Worm (Caenorhabditis elegans) whole organism, L1 larva: ENCODE results near the gene fbxb-49.
A peak's percentile ranks its signal among the peaks of the same experiment; 100 is the strongest.

ENCODE experiments used
- F16B12.6 ChIP-seq: fragments of 150-350 bp; optimal IDR thresholded peaks from 2 replicates; lab custom pipeline; 2014; ENCODE audit warnings: missing biosample characterization, missing genetic modification characterization
- Y116A8C.19 ChIP-seq: sonication (generic microtip); optimal IDR thresholded peaks from 2 replicates; lab custom pipeline; 2016; ENCODE audit warnings: missing compliant biosample characterization, missing genetic modification characterization, borderline replicate concordance
- ceh-90 ChIP-seq: sonication (generic microtip); optimal IDR thresholded peaks from 2 replicates; lab custom pipeline; 2016; ENCODE audit warnings: missing genetic modification characterization, missing compliant biosample characterization
- dsc-1 ChIP-seq: sonication (generic microtip); optimal IDR thresholded peaks from 2 replicates; lab custom pipeline; 2016; ENCODE audit warnings: mild to moderate bottlenecking, missing genetic modification characterization, missing compliant biosample characterization
- efl-1 ChIP-seq, 4 experiments: fragments of 150-350 bp; optimal IDR thresholded peaks in 3 of 4; peaks in 1 of 4; 1 replicate in 1 of 4; 2 replicates in 3 of 4; lab custom pipeline; 2014; ENCODE audit warnings: missing biosample characterization in 2 of 4, missing genetic modification characterization in 2 of 4, missing genetic modification reagents in 2 of 4
- egl-13 ChIP-seq: sonication (generic microtip); optimal IDR thresholded peaks from 2 replicates; lab custom pipeline; 2016; ENCODE audit warnings: missing genotype, missing genetic modification reagents, missing genetic modification characterization, missing compliant biosample characterization
- elt-2 ChIP-seq: sonication (generic microtip); optimal IDR thresholded peaks from 2 replicates; lab custom pipeline; 2016; ENCODE audit warnings: missing genetic modification characterization, mild to moderate bottlenecking, inconsistent platforms, missing compliant biosample characterization, missing genetic modification reagents
- fkh-8 ChIP-seq: sonication (generic microtip); optimal IDR thresholded peaks from 2 replicates; lab custom pipeline; 2016; ENCODE audit warnings: mild to moderate bottlenecking, missing genetic modification characterization, missing compliant biosample characterization
- fos-1 ChIP-seq: fragments of 150-350 bp; optimal IDR thresholded peaks from 2 replicates; lab custom pipeline; 2014; ENCODE audit warnings: missing biosample characterization, missing genetic modification characterization
- grh-1 ChIP-seq: fragments of 200-800 bp; sonication (Bioruptor generic); IDR thresholded peaks from 2 replicates; pipeline ENCODE4 v1.3.6; 2022; ENCODE audit warnings: missing genetic modification reagents, missing genetic modification characterization, missing compliant biosample characterization
- irx-1 ChIP-seq: sonication (generic microtip); optimal IDR thresholded peaks from 2 replicates; lab custom pipeline; 2016; ENCODE audit warnings: missing genetic modification characterization, missing compliant biosample characterization
- isw-1 ChIP-seq: fragments of 200-800 bp; sonication (Bioruptor generic); IDR thresholded peaks from 2 replicates; pipeline ENCODE4 v1.3.6; 2022; ENCODE audit warnings: missing genetic modification characterization, missing compliant biosample characterization
- jun-1 ChIP-seq: fragments of 150-350 bp; optimal IDR thresholded peaks from 2 replicates; lab custom pipeline; 2014; ENCODE audit warnings: missing biosample characterization, missing genetic modification reagents, missing genetic modification characterization
- lin-14 ChIP-seq: fragments of 200-800 bp; sonication (Bioruptor generic); optimal IDR thresholded peaks from 2 replicates; lab custom pipeline; 2018; ENCODE audit warnings: mild to moderate bottlenecking, missing genetic modification characterization, moderate library complexity, missing compliant biosample characterization
- lin-15B ChIP-seq: fragments of 150-350 bp; sonication (generic microtip); optimal IDR thresholded peaks from 3 replicates; lab custom pipeline; 2014; ENCODE audit warnings: missing biosample characterization, missing genetic modification characterization
- lin-35 ChIP-seq, 2 experiments: fragments of 150-350 bp; optimal IDR thresholded peaks; 2 replicates each; lab custom pipeline; 2014; ENCODE audit warnings: missing biosample characterization in 2 of 2, missing genetic modification characterization in 2 of 2, missing genetic modification reagents in 2 of 2
- lir-3 ChIP-seq: sonication (generic microtip); optimal IDR thresholded peaks from 2 replicates; lab custom pipeline; 2016; ENCODE audit warnings: mild to moderate bottlenecking, missing genetic modification characterization, moderate library complexity, missing compliant biosample characterization; ENCODE audit not compliant: poor library complexity
- mab-9 ChIP-seq: fragments of 200-800 bp; sonication (Bioruptor generic); IDR thresholded peaks from 2 replicates; pipeline ENCODE4 v1.3.6; 2022; ENCODE audit warnings: missing genetic modification reagents, missing genetic modification characterization, missing compliant biosample characterization
- mdl-1 ChIP-seq, 2 experiments: fragments of 150-350 bp; optimal IDR thresholded peaks; 2 replicates each; lab custom pipeline; 2014 to 2017; ENCODE audit warnings: missing biosample characterization in 2 of 2, missing genetic modification characterization in 2 of 2, inconsistent platforms in 1 of 2
- mep-1 ChIP-seq: fragments of 150-350 bp; optimal IDR thresholded peaks from 2 replicates; lab custom pipeline; 2014; ENCODE audit warnings: missing biosample characterization, missing genetic modification characterization
- nhr-12 ChIP-seq: sonication (generic microtip); optimal IDR thresholded peaks from 2 replicates; lab custom pipeline; 2017; ENCODE audit warnings: missing biosample characterization, missing genetic modification characterization
- nhr-20 ChIP-seq: sonication (generic microtip); optimal IDR thresholded peaks from 2 replicates; lab custom pipeline; 2016; ENCODE audit warnings: mild to moderate bottlenecking, missing genetic modification characterization, missing compliant biosample characterization
- nhr-237 ChIP-seq: fragments of 150-350 bp; optimal IDR thresholded peaks from 2 replicates; lab custom pipeline; 2014; ENCODE audit warnings: missing biosample characterization, missing genetic modification characterization
- nhr-47 ChIP-seq: sonication (generic microtip); optimal IDR thresholded peaks from 2 replicates; lab custom pipeline; 2016; ENCODE audit warnings: mild to moderate bottlenecking, missing genetic modification characterization, moderate library complexity, missing compliant biosample characterization
- nhr-90 ChIP-seq: sonication (generic microtip); optimal IDR thresholded peaks from 2 replicates; lab custom pipeline; 2016; ENCODE audit warnings: mild to moderate bottlenecking, missing genetic modification characterization, missing compliant biosample characterization; ENCODE audit not compliant: poor library complexity
- skn-1 ChIP-seq: fragments of 150-350 bp; optimal IDR thresholded peaks from 2 replicates; lab custom pipeline; 2014; ENCODE audit warnings: missing biosample characterization, missing genetic modification characterization
- sptf-1 ChIP-seq: fragments of 150-350 bp; optimal IDR thresholded peaks from 2 replicates; lab custom pipeline; 2014; ENCODE audit warnings: missing biosample characterization, missing genetic modification characterization
- sup-37 ChIP-seq: fragments of 200-800 bp; sonication (Bioruptor generic); optimal IDR thresholded peaks from 2 replicates; lab custom pipeline; 2018; ENCODE audit warnings: mild to moderate bottlenecking, missing genetic modification characterization, missing compliant biosample characterization
- swsn-7 ChIP-seq: sonication (generic microtip); optimal IDR thresholded peaks from 2 replicates; lab custom pipeline; 2016; ENCODE audit warnings: missing genetic modification characterization, missing compliant biosample characterization
- tlp-1 ChIP-seq: fragments of 150-350 bp; optimal IDR thresholded peaks from 2 replicates; lab custom pipeline; 2014; ENCODE audit warnings: missing biosample characterization, missing genetic modification characterization
- unc-130 ChIP-seq: fragments of 150-350 bp; optimal IDR thresholded peaks from 2 replicates; lab custom pipeline; 2017; ENCODE audit warnings: missing biosample characterization, missing genetic modification characterization, inconsistent platforms
- unc-62 ChIP-seq: fragments of 150-350 bp; optimal IDR thresholded peaks from 2 replicates; lab custom pipeline; 2014; ENCODE audit warnings: missing biosample characterization, missing genetic modification reagents, missing genetic modification characterization
- unc-86 ChIP-seq: sonication (generic microtip); optimal IDR thresholded peaks from 2 replicates; lab custom pipeline; 2016; ENCODE audit warnings: missing genetic modification characterization, missing compliant biosample characterization
- zag-1 ChIP-seq: fragments of 150-350 bp; optimal IDR thresholded peaks from 2 replicates; lab custom pipeline; 2014; ENCODE audit warnings: missing biosample characterization, missing genetic modification characterization
- ztf-4 ChIP-seq: fragments of 150-350 bp; optimal IDR thresholded peaks from 2 replicates; lab custom pipeline; 2014; ENCODE audit warnings: missing biosample characterization, missing genetic modification characterization

The fbxb-49 gene

DNA sequence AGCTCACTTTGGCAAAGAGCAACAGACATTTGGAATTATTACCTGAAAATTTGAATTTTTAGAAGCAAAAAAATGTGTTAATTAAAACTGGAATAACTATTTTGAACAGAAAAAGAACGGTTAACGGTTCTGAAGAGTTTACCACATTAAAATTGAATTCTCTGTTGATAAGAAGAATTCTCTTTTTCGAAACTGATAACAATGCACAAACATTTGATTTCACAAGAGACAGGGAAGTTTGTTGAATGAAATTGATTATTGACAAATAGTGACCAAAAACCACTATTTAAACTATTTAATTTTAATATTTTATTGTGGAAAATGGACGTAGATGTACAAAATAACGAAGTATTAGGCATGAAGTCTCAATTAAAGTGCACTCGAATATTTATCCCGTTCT lies 39.3 kb downstream of the fbxb-49 start:
- no peak for TF ChIP-seq jun-1 (tag; lab: Kevin White, UChicago)
- no peak for TF ChIP-seq nhr-12 (tag; lab: Kevin White, UChicago)
- TF ChIP-seq elt-2 (tag; lab: Kevin White, UChicago) = peak; percentile 64

DNA sequence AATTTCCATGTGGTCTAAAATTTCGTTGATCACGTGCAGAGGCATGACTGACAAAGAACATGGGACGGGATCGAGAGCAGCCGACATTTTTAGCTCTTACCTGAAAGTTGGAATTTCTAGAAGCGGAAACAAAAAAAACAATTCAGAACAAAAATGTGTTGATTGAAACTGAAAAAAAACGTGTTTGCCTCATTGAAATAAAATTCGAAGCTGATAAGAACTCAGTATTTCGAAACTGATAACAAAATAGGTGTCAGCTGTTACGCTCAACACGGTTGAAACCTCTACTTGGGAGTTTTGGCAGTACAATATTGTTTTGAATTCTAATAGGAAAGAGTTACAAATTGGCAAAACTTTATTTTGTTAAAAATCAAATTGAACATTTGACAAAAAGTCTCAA lies 40.6 kb downstream of the fbxb-49 start:
- peak; percentile 82 for TF ChIP-seq elt-2 (tag; lab: Kevin White, UChicago)
- TF ChIP-seq mdl-1 (tag; optimal IDR thresholded peaks at IDR 0.05; lab: Kevin White, UChicago) = no peak
- peak; percentile 4 for TF ChIP-seq tlp-1 (tag; lab: Kevin White, UChicago)
- no peak for TF ChIP-seq dsc-1 (tag; lab: Kevin White, UChicago)
- no peak for TF ChIP-seq ceh-90 (tag; lab: Kevin White, UChicago)
- TF ChIP-seq lin-35 (GFP tag; optimal IDR thresholded peaks at IDR 0.05; lab: Kevin White, UChicago) = peak in 1 of 2 experiments; percentile 33

DNA sequence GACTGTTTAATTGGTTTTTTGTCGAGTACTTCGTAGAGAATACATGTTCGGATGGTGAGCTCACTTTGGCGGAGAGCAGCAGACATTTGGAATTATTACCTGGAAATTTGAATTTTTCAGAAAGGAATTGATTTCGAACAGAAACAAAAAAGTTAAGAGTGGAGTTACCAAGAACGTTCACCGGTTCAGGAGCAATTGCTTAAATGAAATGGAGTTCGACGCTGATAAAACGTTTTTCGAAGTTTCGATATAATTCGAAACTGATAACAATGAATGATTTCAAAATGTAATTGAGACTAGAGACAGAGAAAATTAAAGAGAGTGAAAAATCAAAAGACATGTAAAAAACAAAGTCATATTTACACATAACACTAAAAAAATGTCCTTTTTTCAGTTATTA lies 42.3 kb downstream of the fbxb-49 start, which contains the start of gene fbxa-163:
Gene fbxa-163 (minus strand): TSS at position 101 of the 400 bp plus-strand sequence.
- TF ChIP-seq mdl-1 (tag; optimal IDR thresholded peaks at IDR 0.05; lab: Kevin White, UChicago) = no peak
- TF ChIP-seq lin-15B (tag; lab: Kevin White, UChicago) = no peak
- TF ChIP-seq dsc-1 (tag; lab: Kevin White, UChicago) = no peak

- TF ChIP-seq efl-1 (optimal IDR thresholded peaks at IDR 0.05; lab: Kevin White, UChicago) (no peak), efl-1 (GFP tag; optimal IDR thresholded peaks at IDR 0.05 in 1 of 2; lab: Kevin White, UChicago) (no peak), nhr-47 (tag; lab: Kevin White, UChicago) (no peak), unc-86 (tag; lab: Kevin White, UChicago) (no peak), lir-3 (no peak), Y116A8C.19 (tag; lab: Kevin White, UChicago) (no peak), F16B12.6 (no peak), nhr-20 (tag; lab: Kevin White, UChicago) (no peak), mab-9 (GFP tag; lab: Robert Waterston, UW) (no peak), nhr-90 (no peak), irx-1 (tag; lab: Kevin White, UChicago) (no peak), swsn-7 (no peak), isw-1 (GFP tag; lab: Robert Waterston, UW) (no peak), mdl-1 (tag; optimal IDR thresholded peaks at IDR 0.05; lab: Kevin White, UChicago) (no peak), egl-13 (tag; lab: Kevin White, UChicago) (no peak), sup-37 (no peak), mep-1 (tag; lab: Kevin White, UChicago) (no peak), nhr-237 (tag; lab: Kevin White, UChicago) (no peak)
These were observed 45.7 kb downstream of the fbxb-49 start, which contains the start of gene fbxa-164 for ce11 chrII:1613972-1614371. fbxa-164 (minus strand) TSS chrII:1614072.

DNA sequence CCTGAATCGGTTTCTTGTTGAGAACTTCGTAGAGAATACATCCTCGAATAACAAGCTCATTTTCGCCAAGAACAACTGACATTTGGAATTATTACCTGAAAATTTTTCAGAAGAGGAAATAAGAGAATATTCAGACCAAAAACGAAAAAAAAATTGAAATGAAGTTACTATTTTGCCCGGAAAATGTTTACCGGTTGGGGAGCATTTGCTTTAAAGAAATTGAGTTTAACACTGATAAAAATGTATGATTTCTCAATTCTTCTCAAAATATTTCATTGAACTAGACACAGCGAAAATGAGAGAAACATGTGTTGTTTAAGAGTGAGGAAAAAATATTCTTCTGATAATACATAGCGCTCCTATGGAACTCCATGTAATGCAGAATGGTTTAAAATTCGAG lies 48.1 kb downstream of the fbxb-49 start, which contains the start of gene fbxa-165:
Gene fbxa-165 (minus strand): TSS at position 101 of the 400 bp plus-strand sequence.
- no peak for TF ChIP-seq ztf-4
- TF ChIP-seq fkh-8 = no peak
- TF ChIP-seq fos-1 = no peak
- no peak for TF ChIP-seq grh-1 (GFP tag; lab: Robert Waterston, UW)
- TF ChIP-seq skn-1 = no peak
- TF ChIP-seq mep-1 (tag; lab: Kevin White, UChicago) = no peak
- no peak for TF ChIP-seq unc-130 (tag; lab: Kevin White, UChicago)
- TF ChIP-seq ceh-90 (tag; lab: Kevin White, UChicago) = no peak
- TF ChIP-seq zag-1 = no peak
- TF ChIP-seq lin-35 (GFP tag; optimal IDR thresholded peaks at IDR 0.05; lab: Kevin White, UChicago) = no peak
- TF ChIP-seq efl-1 (optimal IDR thresholded peaks at IDR 0.05; lab: Kevin White, UChicago) = no peak
- no peak for TF ChIP-seq efl-1 (GFP tag; optimal IDR thresholded peaks at IDR 0.05 in 1 of 2; lab: Kevin White, UChicago)
- TF ChIP-seq lin-14 (GFP tag; lab: Kevin White, UChicago) = no peak
- no peak for TF ChIP-seq nhr-237 (tag; lab: Kevin White, UChicago)
- TF ChIP-seq unc-62 (GFP tag; lab: Kevin White, UChicago) = no peak
- TF ChIP-seq lin-15B (tag; lab: Kevin White, UChicago) = no peak
- no peak for TF ChIP-seq sptf-1 (tag; lab: Kevin White, UChicago)
